Fruit fly (Drosophila melanogaster): ENCODE data around the gene CG31909.
A peak's percentile ranks its signal among the peaks of the same experiment; 100 is the strongest.

Gene CG31909

dm6 chr2L:7239310-7239709 is 18.0 kb upstream of the CG31909 start (continued):
- TF ChIP-seq CG4328 (GFP tag; optimal IDR thresholded peaks at IDR 0.05) (no peak), crp (GFP tag; optimal IDR thresholded peaks at IDR 0.05) (no peak), CG14965 (GFP tag; optimal IDR thresholded peaks at IDR 0.05; ENCODE audit: borderline replicate concordance) (peak; percentile 34), run (tag; optimal IDR thresholded peaks at IDR 0.05) (peak; percentile 4), Six4 (GFP tag; optimal IDR thresholded peaks at IDR 0.05) (no peak), CG3281 (GFP tag; optimal IDR thresholded peaks at IDR 0.05) (peak; percentile 60), Hsf (GFP tag; optimal IDR thresholded peaks at IDR 0.05) (no peak), CG15601 (tag; optimal IDR thresholded peaks at IDR 0.05) (no peak), btn (GFP tag; optimal IDR thresholded peaks at IDR 0.05) (no peak), Lim3 (GFP tag; IDR thresholded peaks at IDR 0.05) (no peak), CG11085 (GFP tag; IDR thresholded peaks at IDR 0.05) (no peak), CG3847 (GFP tag; IDR thresholded peaks at IDR 0.05) (no peak), CG12104 (GFP tag; optimal IDR thresholded peaks at IDR 0.05) (no peak), CG4404 (GFP tag; IDR thresholded peaks at IDR 0.05) (no peak), gro (GFP tag; optimal IDR thresholded peaks at IDR 0.05) (peak; percentile 27), sr (GFP tag; IDR thresholded peaks at IDR 0.05) (no peak), tll (GFP tag; optimal IDR thresholded peaks at IDR 0.05) (no peak), Aef1 (GFP tag; IDR thresholded peaks at IDR 0.05) (no peak), en (GFP tag; optimal IDR thresholded peaks at IDR 0.05) (no peak), Hr3 (GFP tag; optimal IDR thresholded peaks at IDR 0.05) (no peak), Bdp1 (GFP tag; optimal IDR thresholded peaks at IDR 0.05) (no peak)

dm6 chr2L:7240311-7240710 is 17.0 kb upstream of the CG31909 start:
- TF ChIP-seq hkb (optimal IDR thresholded peaks at IDR 0.05) (no peak), hkb (GFP tag; IDR thresholded peaks at IDR 0.05) (no peak), run (tag; optimal IDR thresholded peaks at IDR 0.05) (no peak), ATbp (GFP tag; optimal IDR thresholded peaks at IDR 0.05) (no peak), CG32532 (GFP tag; IDR thresholded peaks at IDR 0.05) (peak; percentile 12; the same call in 1 of the 2 replicates), wdn (GFP tag; IDR thresholded peaks at IDR 0.05) (no peak), CG18476 (GFP tag; optimal IDR thresholded peaks at IDR 0.05) (no peak), CG10979 (tag; optimal IDR thresholded peaks at IDR 0.05) (no peak), lola (GFP tag; optimal IDR thresholded peaks at IDR 0.05) (no peak), sd (tag; optimal IDR thresholded peaks at IDR 0.05) (no peak), ken (GFP tag; IDR thresholded peaks at IDR 0.05) (no peak), lab (GFP tag; optimal IDR thresholded peaks at IDR 0.05) (no peak), Hr78 (GFP tag; optimal IDR thresholded peaks at IDR 0.05) (no peak), da (GFP tag; optimal IDR thresholded peaks at IDR 0.05) (no peak), otp (GFP tag; IDR thresholded peaks at IDR 0.05) (no peak), z (GFP tag; IDR thresholded peaks at IDR 0.05) (no peak), gsb (GFP tag; IDR thresholded peaks at IDR 0.05) (no peak), repo (GFP tag; optimal IDR thresholded peaks at IDR 0.05) (no peak), H2.0 (GFP tag; IDR thresholded peaks at IDR 0.05) (no peak), eve (GFP tag; optimal IDR thresholded peaks at IDR 0.05) (no peak), Jarid2 (GFP tag; optimal IDR thresholded peaks at IDR 0.05) (peak; percentile 52), CG13894 (tag; optimal IDR thresholded peaks at IDR 0.05) (no peak), chif (GFP tag; optimal IDR thresholded peaks at IDR 0.05) (no peak), fu2 (GFP tag; optimal IDR thresholded peaks at IDR 0.05) (no peak), dati (GFP tag; IDR thresholded peaks at IDR 0.05) (no peak), ewg (GFP tag; optimal IDR thresholded peaks at IDR 0.05) (no peak), exex (tag; optimal IDR thresholded peaks at IDR 0.05) (peak; percentile 99), so (GFP tag; IDR thresholded peaks at IDR 0.05) (no peak), pros (GFP tag; optimal IDR thresholded peaks at IDR 0.05) (no peak), Rfx (GFP tag; IDR thresholded peaks at IDR 0.05) (no peak), Ets65A (GFP tag) (no peak), tll (GFP tag; optimal IDR thresholded peaks at IDR 0.05) (no peak), CG1529 (GFP tag; optimal IDR thresholded peaks at IDR 0.05) (no peak)
